Fruit fly (Drosophila melanogaster) whole organism, adult: ENCODE data around the gene CG14352.

Experiments used
- CG11617 ChIP-seq: fragments of 200-800 bp; sonication (Bioruptor generic); optimal IDR thresholded peaks from 2 replicates; lab custom pipeline; 2017; ENCODE audit warnings: mild to moderate bottlenecking, missing biosample characterization, missing genetic modification reagents, missing genetic modification characterization
- Hr96 ChIP-seq: fragments of 200-800 bp; sonication (Bioruptor generic); optimal IDR thresholded peaks from 2 replicates; lab custom pipeline; 2016; ENCODE audit warnings: missing biosample characterization, missing genetic modification characterization
- pad ChIP-seq: fragments of 200-800 bp; sonication (Bioruptor generic); optimal IDR thresholded peaks from 3 replicates; lab custom pipeline; 2017; ENCODE audit warnings: missing biosample characterization, missing genetic modification characterization, mild to moderate bottlenecking, moderate library complexity, missing genetic modification reagents

dm6 chr2L:1658124-1658523, 46.9 kb downstream of the CG14352 start:
- TF ChIP-seq Hr96 (no peak), pad (GFP tag; lab: Kevin White, UChicago) (no peak), CG11617 (GFP tag; lab: Kevin White, UChicago) (no peak)
